Worm (Caenorhabditis elegans) whole organism, L4 larva: ENCODE measurements around the gene henn-1.

Experiments used
- D1046.2 ChIP-seq: fragments of 200-800 bp; sonication (Bioruptor generic); IDR thresholded peaks from 2 replicates; pipeline ENCODE4 v1.3.6; 2022; ENCODE audit warnings: missing genetic modification characterization, missing compliant biosample characterization
- F44E2.7 ChIP-seq: fragments of 200-800 bp; sonication (Bioruptor generic); IDR thresholded peaks from 2 replicates; pipeline ENCODE4 v2.1.2; 2022; ENCODE audit warnings: missing genetic modification characterization, missing compliant biosample characterization
- R02D3.7 ChIP-seq: fragments of 150-350 bp; sonication (generic microtip); optimal IDR thresholded peaks from 3 replicates; lab custom pipeline; 2014; ENCODE audit warnings: missing biosample characterization, missing genetic modification characterization
- Y105C5A.15 ChIP-seq: fragments of 200-800 bp; sonication (Bioruptor generic); IDR thresholded peaks from 2 replicates; pipeline ENCODE4 v1.3.6; 2022; ENCODE audit warnings: missing genetic modification characterization, missing compliant biosample characterization
- Y75B8A.6 ChIP-seq: fragments of 200-800 bp; sonication (Bioruptor generic); IDR thresholded peaks from 2 replicates; pipeline ENCODE4 v1.3.6; 2022; ENCODE audit warnings: missing genetic modification reagents, missing genetic modification characterization, missing compliant biosample characterization
- ZK337.2 ChIP-seq: fragments of 200-800 bp; sonication (Bioruptor generic); IDR thresholded peaks from 2 replicates; pipeline ENCODE4 v1.3.6; 2022; ENCODE audit warnings: missing genetic modification reagents, missing genetic modification characterization, missing compliant biosample characterization
- arid-1 ChIP-seq: fragments of 200-800 bp; sonication (Bioruptor generic); conservative IDR thresholded peaks from 2 replicates; pipeline ENCODE4 v1.3.6; 2022; ENCODE audit warnings: missing genetic modification reagents, missing genetic modification characterization, missing compliant biosample characterization
- ceh-20 ChIP-seq: fragments of 200-800 bp; sonication (Bioruptor generic); IDR thresholded peaks from 2 replicates; pipeline ENCODE4 v1.3.6; 2022; ENCODE audit warnings: missing genetic modification reagents, missing genetic modification characterization, missing compliant biosample characterization
- ceh-62 ChIP-seq: sonication (generic microtip); optimal IDR thresholded peaks from 2 replicates; lab custom pipeline; 2017; ENCODE audit warnings: missing biosample characterization, missing genetic modification characterization
- ctbp-1 ChIP-seq: fragments of 200-800 bp; sonication (Bioruptor generic); IDR thresholded peaks from 2 replicates; pipeline ENCODE4 v1.3.6; 2022; ENCODE audit warnings: missing genetic modification reagents, missing genetic modification characterization, missing compliant biosample characterization
- daf-19 ChIP-seq: fragments of 200-800 bp; sonication (Bioruptor generic); conservative IDR thresholded peaks from 2 replicates; pipeline ENCODE4 v1.3.6; 2022; ENCODE audit warnings: missing genetic modification characterization, missing compliant biosample characterization
- daf-8 ChIP-seq: fragments of 200-800 bp; sonication (Bioruptor generic); IDR thresholded peaks from 2 replicates; pipeline ENCODE4 v1.3.6; 2022; ENCODE audit warnings: missing genetic modification characterization, missing compliant biosample characterization
- dmd-9 ChIP-seq: fragments of 200-800 bp; sonication (Bioruptor generic); IDR thresholded peaks from 2 replicates; pipeline ENCODE4 v1.3.6; 2022; ENCODE audit warnings: missing genetic modification reagents, missing genetic modification characterization, missing compliant biosample characterization
- dve-1 ChIP-seq: sonication (generic microtip); optimal IDR thresholded peaks from 2 replicates; lab custom pipeline; 2017; ENCODE audit warnings: antibody characterized with exemption, mild to moderate bottlenecking, missing genetic modification characterization, missing compliant biosample characterization; ENCODE audit not compliant: insufficient read depth
- fos-1 ChIP-seq: fragments of 150-350 bp; optimal IDR thresholded peaks from 2 replicates; lab custom pipeline; 2014; ENCODE audit warnings: missing biosample characterization, missing genetic modification characterization
- hif-1 ChIP-seq, 2 experiments: sonication (generic microtip); optimal IDR thresholded peaks; 2 replicates each; lab custom pipeline; 2016 to 2017; ENCODE audit warnings: missing compliant biosample characterization in 2 of 2, missing genetic modification characterization in 2 of 2, missing genetic modification reagents in 2 of 2, missing genotype in 2 of 2, mild to moderate bottlenecking in 1 of 2
- hlh-11 ChIP-seq: fragments of 200-800 bp; sonication (Bioruptor generic); optimal IDR thresholded peaks from 2 replicates; lab custom pipeline; 2018; ENCODE audit warnings: mild to moderate bottlenecking, missing genetic modification characterization, missing compliant biosample characterization
- jun-1 ChIP-seq: fragments of 150-350 bp; optimal IDR thresholded peaks from 2 replicates; lab custom pipeline; 2014; ENCODE audit warnings: missing biosample characterization, missing genetic modification reagents, missing genetic modification characterization
- lin-29 ChIP-seq: fragments of 200-800 bp; sonication (Bioruptor generic); IDR thresholded peaks from 2 replicates; pipeline ENCODE4 v1.3.6; 2022; ENCODE audit warnings: missing genetic modification reagents, missing genetic modification characterization, missing compliant biosample characterization
- lin-39 ChIP-seq: fragments of 150-350 bp; optimal IDR thresholded peaks from 2 replicates; lab custom pipeline; 2014; ENCODE audit warnings: missing biosample characterization, missing genetic modification reagents, missing genetic modification characterization
- mep-1 ChIP-seq: fragments of 150-350 bp; sonication (generic microtip); optimal IDR thresholded peaks from 3 replicates; lab custom pipeline; 2014; ENCODE audit warnings: missing biosample characterization, missing genetic modification characterization
- mxl-2 ChIP-seq: fragments of 200-800 bp; sonication (Bioruptor generic); conservative IDR thresholded peaks from 2 replicates; pipeline ENCODE4 v1.3.6; 2022; ENCODE audit warnings: missing genetic modification reagents, missing genetic modification characterization, missing compliant biosample characterization
- nhr-111 ChIP-seq: fragments of 200-800 bp; sonication (Bioruptor generic); optimal IDR thresholded peaks from 2 replicates; lab custom pipeline; 2018; ENCODE audit warnings: mild to moderate bottlenecking, missing genetic modification characterization, missing compliant biosample characterization
- nhr-237 ChIP-seq: sonication (generic microtip); optimal IDR thresholded peaks from 2 replicates; lab custom pipeline; 2017; ENCODE audit warnings: missing biosample characterization, missing genetic modification characterization
- nhr-41 ChIP-seq: fragments of 200-800 bp; sonication (Bioruptor generic); IDR thresholded peaks from 2 replicates; pipeline ENCODE4 v1.3.6; 2022; ENCODE audit warnings: missing genetic modification reagents, missing genetic modification characterization, missing compliant biosample characterization
- nhr-42 ChIP-seq: fragments of 200-800 bp; sonication (Bioruptor generic); IDR thresholded peaks from 2 replicates; pipeline ENCODE4 v1.3.6; 2022; ENCODE audit warnings: missing genetic modification characterization, missing compliant biosample characterization
- php-3 ChIP-seq: fragments of 200-800 bp; sonication (Bioruptor generic); IDR thresholded peaks from 2 replicates; pipeline ENCODE4 v1.3.6; 2022; ENCODE audit warnings: missing genetic modification reagents, missing genetic modification characterization, missing compliant biosample characterization
- pqm-1 ChIP-seq: sonication (generic microtip); optimal IDR thresholded peaks from 2 replicates; lab custom pipeline; 2017; ENCODE audit warnings: missing biosample characterization, missing genetic modification characterization
- saeg-2 ChIP-seq: fragments of 200-800 bp; sonication (Bioruptor generic); IDR thresholded peaks from 2 replicates; pipeline ENCODE4 v1.3.6; 2022; ENCODE audit warnings: missing genetic modification reagents, missing genetic modification characterization, missing compliant biosample characterization
- sdz-12 ChIP-seq: fragments of 200-800 bp; sonication (Bioruptor generic); optimal IDR thresholded peaks from 2 replicates; lab custom pipeline; 2018; ENCODE audit warnings: mild to moderate bottlenecking, missing genetic modification characterization, missing compliant biosample characterization
- set-16 ChIP-seq: fragments of 200-800 bp; sonication (Bioruptor generic); IDR thresholded peaks from 2 replicates; pipeline ENCODE4 v1.3.6; 2022; ENCODE audit warnings: missing genetic modification reagents, missing genetic modification characterization, missing compliant biosample characterization
- skn-1 ChIP-seq: fragments of 150-350 bp; optimal IDR thresholded peaks from 2 replicates; lab custom pipeline; 2014; ENCODE audit warnings: missing biosample characterization, missing genetic modification characterization
- snpc-4 ChIP-seq: fragments of 150-350 bp; optimal IDR thresholded peaks from 2 replicates; lab custom pipeline; 2014; ENCODE audit warnings: missing biosample characterization, missing genetic modification characterization
- tra-1 ChIP-seq: fragments of 200-800 bp; sonication (Bioruptor generic); IDR thresholded peaks from 2 replicates; pipeline ENCODE4 v1.3.6; 2022; ENCODE audit warnings: missing genetic modification reagents, missing genetic modification characterization, missing compliant biosample characterization
- unc-62 ChIP-seq, 3 experiments: fragments of 150-350 bp in 1 of 3; sonication (generic microtip); optimal IDR thresholded peaks in 2 of 3; peaks in 1 of 3; 1 replicate in 1 of 3; 2 replicates in 2 of 3; lab custom pipeline; 2014 to 2017; ENCODE audit warnings: missing biosample characterization in 3 of 3, missing genetic modification characterization in 3 of 3, missing genetic modification reagents in 3 of 3, missing genotype in 1 of 3
- zip-11 ChIP-seq: fragments of 200-800 bp; sonication (Bioruptor generic); IDR thresholded peaks from 2 replicates; pipeline ENCODE4 v1.3.6; 2022; ENCODE audit warnings: missing genetic modification characterization, missing compliant biosample characterization
- ztf-7 ChIP-seq: fragments of 150-350 bp; optimal IDR thresholded peaks from 2 replicates; lab custom pipeline; 2014; ENCODE audit warnings: missing biosample characterization, missing genetic modification characterization

henn-1 gene

ce11 chrIII:8232634-8233033 lies at the start of gene henn-1:
henn-1 (plus strand) TSS chrIII:8232651.
- TF ChIP-seq saeg-2 (GFP tag; lab: Robert Waterston, UW), result no peak
- peak; percentile 3 for TF ChIP-seq hlh-11
- no peak for TF ChIP-seq ceh-20 (GFP tag; lab: Robert Waterston, UW)
- no peak for TF ChIP-seq zip-11 (GFP tag; lab: Robert Waterston, UW)
- TF ChIP-seq tra-1 (GFP tag; lab: Robert Waterston, UW), result no peak
- TF ChIP-seq ceh-62 (tag; lab: Kevin White, UChicago), result no peak
- peak; percentile 10 for TF ChIP-seq mep-1 (tag; lab: Kevin White, UChicago)
- TF ChIP-seq sdz-12, result peak; percentile 27
- peak; percentile 48 for TF ChIP-seq lin-39 (tag; lab: Kevin White, UChicago)
- TF ChIP-seq skn-1 (tag; lab: Kevin White, UChicago), result no peak
- no peak for TF ChIP-seq nhr-42 (GFP tag; lab: Robert Waterston, UW)
- no peak for TF ChIP-seq ZK337.2 (GFP tag; lab: Robert Waterston, UW)
- no peak for TF ChIP-seq mxl-2 (GFP tag; lab: Robert Waterston, UW)
- TF ChIP-seq ctbp-1 (GFP tag; lab: Robert Waterston, UW), result 0 out of 2 replicates have a peak, but pooled peaks have one; percentile 8
- TF ChIP-seq dve-1 (tag; lab: Kevin White, UChicago), result peak; percentile 16
- no peak for TF ChIP-seq php-3 (GFP tag; lab: Robert Waterston, UW)
- 0 out of 2 replicates have a peak, but pooled peaks have one; percentile 21 for TF ChIP-seq arid-1 (GFP tag; lab: Robert Waterston, UW)
- TF ChIP-seq nhr-41 (GFP tag; lab: Robert Waterston, UW), result no peak
- peak in 1 of 2 experiments; percentile 56 for TF ChIP-seq unc-62 (GFP tag; optimal IDR thresholded peaks at IDR 0.05 in 1 of 2; lab: Kevin White, UChicago)
- TF ChIP-seq unc-62 (tag; optimal IDR thresholded peaks at IDR 0.05; lab: Kevin White, UChicago), result no peak
- TF ChIP-seq nhr-237 (tag; lab: Kevin White, UChicago), result no peak

ce11 chrIII:8185130-8185529 lies 47.3 kb upstream of the henn-1 start:
- TF ChIP-seq daf-19 (GFP tag; lab: Robert Waterston, UW) (no peak), fos-1 (no peak), nhr-111 (GFP tag; lab: Kevin White, UChicago) (no peak), dmd-9 (GFP tag; lab: Robert Waterston, UW) (no peak), unc-62 (GFP tag; optimal IDR thresholded peaks at IDR 0.05 in 1 of 2; lab: Kevin White, UChicago) (peak in 1 of 2 experiments; percentile 95), unc-62 (tag; optimal IDR thresholded peaks at IDR 0.05; lab: Kevin White, UChicago) (no peak)

DNA sequence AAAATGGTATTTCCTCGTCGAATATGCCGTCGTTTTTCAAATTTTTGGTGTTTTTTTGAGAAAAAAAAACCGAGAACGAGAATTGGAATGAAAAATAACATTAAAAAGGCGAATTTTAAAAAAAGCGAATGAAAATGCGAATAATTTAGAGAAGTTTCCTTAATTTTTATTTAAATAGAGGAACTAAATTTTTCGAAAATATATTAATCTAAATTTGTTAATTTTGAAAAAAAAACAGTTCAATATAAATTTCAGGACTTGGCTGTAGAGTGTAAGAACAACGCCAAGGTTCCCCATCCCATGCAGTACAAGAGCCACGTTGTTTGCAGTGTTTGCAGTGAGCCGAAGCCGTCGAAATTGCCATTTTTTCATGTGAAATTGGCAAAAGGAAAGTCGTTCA lies 41.9 kb upstream of the henn-1 start, which contains the start of gene C50C3.19:
C50C3.19 (plus strand) TSS at position 301 of the 400 bp plus-strand sequence.
- no peak for TF ChIP-seq Y105C5A.15 (GFP tag; lab: Robert Waterston, UW)
- TF ChIP-seq jun-1 (tag; lab: Kevin White, UChicago), result no peak
- no peak for TF ChIP-seq daf-19 (GFP tag; lab: Robert Waterston, UW)
- TF ChIP-seq fos-1, result no peak

DNA sequence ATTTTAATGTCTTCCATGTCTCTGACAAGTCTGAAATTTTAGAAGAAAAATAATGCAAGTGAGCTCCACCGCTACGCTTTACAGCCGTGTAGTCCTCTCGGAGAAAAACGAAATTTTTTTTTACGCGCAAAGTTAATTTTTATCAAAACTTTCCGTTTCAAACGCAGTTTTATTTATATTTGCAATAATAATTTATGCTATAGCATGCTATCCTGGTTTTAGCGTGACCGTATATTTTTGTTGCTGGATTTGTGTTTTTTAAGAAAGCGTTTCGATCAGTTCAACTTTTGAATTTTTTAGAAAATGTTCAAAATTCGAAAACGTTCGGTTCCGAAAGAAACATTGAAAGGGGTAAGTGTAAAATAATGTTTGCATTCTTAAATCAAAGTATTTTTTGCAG lies 40.8 kb upstream of the henn-1 start, which contains the start of gene C50C3.1:
C50C3.1 (plus strand) TSS at position 301 of the 400 bp plus-strand sequence.
- no peak for TF ChIP-seq ceh-20 (GFP tag; lab: Robert Waterston, UW)
- TF ChIP-seq ztf-7 (tag; lab: Kevin White, UChicago), result no peak
- no peak for TF ChIP-seq nhr-42 (GFP tag; lab: Robert Waterston, UW)
- TF ChIP-seq F44E2.7 (GFP tag; lab: Robert Waterston, UW), result no peak
- TF ChIP-seq snpc-4, result no peak
- TF ChIP-seq set-16 (GFP tag; lab: Robert Waterston, UW), result no peak
- TF ChIP-seq php-3 (GFP tag; lab: Robert Waterston, UW), result no peak
- TF ChIP-seq Y75B8A.6 (GFP tag; lab: Robert Waterston, UW), result no peak
- no peak for TF ChIP-seq pqm-1 (tag; lab: Kevin White, UChicago)
- TF ChIP-seq dve-1 (tag; lab: Kevin White, UChicago), result no peak
- TF ChIP-seq R02D3.7 (tag; lab: Kevin White, UChicago), result no peak
- TF ChIP-seq lin-29, result no peak
- no peak for TF ChIP-seq D1046.2 (GFP tag; lab: Robert Waterston, UW)
- no peak for TF ChIP-seq hif-1 (tag; optimal IDR thresholded peaks at IDR 0.05; lab: Kevin White, UChicago)
- no peak for TF ChIP-seq saeg-2 (GFP tag; lab: Robert Waterston, UW)
- no peak for TF ChIP-seq daf-8 (GFP tag; lab: Robert Waterston, UW)
- no peak for TF ChIP-seq tra-1 (GFP tag; lab: Robert Waterston, UW)
- no peak for TF ChIP-seq zip-11 (GFP tag; lab: Robert Waterston, UW)
